Worm (Caenorhabditis elegans) whole organism, L3 larva: ENCODE results near the gene sdz-9.

Experiments
- ceh-16 ChIP-seq: sonication (generic microtip); optimal IDR thresholded peaks from 2 replicates; lab custom pipeline; 2017; ENCODE audit warnings: missing biosample characterization, missing genetic modification characterization
- ceh-28 ChIP-seq: fragments of 150-350 bp; optimal IDR thresholded peaks from 2 replicates; lab custom pipeline; 2014; ENCODE audit warnings: missing biosample characterization, missing genetic modification reagents, missing genetic modification characterization
- ceh-82 ChIP-seq: fragments of 150-350 bp; optimal IDR thresholded peaks from 2 replicates; lab custom pipeline; 2014; ENCODE audit warnings: missing biosample characterization, missing genetic modification characterization
- egl-27 ChIP-seq: sonication (generic microtip); optimal IDR thresholded peaks from 4 replicates; lab custom pipeline; 2017; ENCODE audit warnings: missing biosample characterization, missing genetic modification reagents, missing genetic modification characterization
- eor-1 ChIP-seq, 2 experiments: fragments of 150-350 bp; optimal IDR thresholded peaks; 2 replicates each; lab custom pipeline; 2014 to 2018; ENCODE audit warnings: missing biosample characterization in 2 of 2, missing genetic modification characterization in 2 of 2
- jun-1 ChIP-seq: fragments of 150-350 bp; optimal IDR thresholded peaks from 2 replicates; lab custom pipeline; 2014; ENCODE audit warnings: missing biosample characterization, missing genetic modification reagents, missing genetic modification characterization
- nhr-76 ChIP-seq: fragments of 150-350 bp; sonication (generic microtip); optimal IDR thresholded peaks from 5 replicates; lab custom pipeline; 2014; ENCODE audit warnings: missing biosample characterization, missing genetic modification characterization
- snpc-4 ChIP-seq: fragments of 150-350 bp; optimal IDR thresholded peaks from 2 replicates; lab custom pipeline; 2014; ENCODE audit warnings: missing biosample characterization, missing genetic modification characterization
- unc-62 ChIP-seq: fragments of 150-350 bp; sonication (generic microtip); optimal IDR thresholded peaks from 4 replicates; lab custom pipeline; 2014; ENCODE audit warnings: missing biosample characterization, missing genetic modification reagents, missing genetic modification characterization
- ztf-11 ChIP-seq: fragments of 150-350 bp; optimal IDR thresholded peaks from 2 replicates; lab custom pipeline; 2014; ENCODE audit warnings: missing biosample characterization, missing genetic modification characterization

DNA sequence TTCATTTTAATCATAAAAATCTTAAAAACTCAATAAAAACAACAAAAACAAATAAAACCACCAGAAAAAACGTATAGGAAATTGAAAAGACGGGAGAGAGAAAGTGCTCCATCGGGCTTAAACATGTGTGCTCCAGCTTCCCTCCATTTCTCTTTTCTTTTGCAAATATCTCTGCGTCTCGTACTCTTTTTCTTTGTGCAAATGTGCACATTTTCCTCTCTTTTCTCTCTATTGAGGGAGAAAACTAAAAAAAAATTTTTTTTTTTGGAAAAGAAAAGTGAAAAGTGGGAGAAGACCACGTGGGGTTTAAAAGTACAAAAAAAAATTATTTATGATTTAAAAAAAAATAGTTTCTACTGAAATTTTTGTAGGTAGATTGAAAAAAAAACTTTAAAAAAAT lies 30.8 kb upstream of the sdz-9 start:
- TF ChIP-seq ceh-28 (tag; lab: Kevin White, UChicago) (no peak), jun-1 (tag; lab: Kevin White, UChicago) (no peak), ztf-11 (tag; lab: Kevin White, UChicago) (no peak), eor-1 (tag; optimal IDR thresholded peaks at IDR 0.05; lab: Kevin White, UChicago) (no peak), ceh-16 (no peak), egl-27 (tag; lab: Kevin White, UChicago) (no peak), ceh-82 (tag; lab: Kevin White, UChicago) (no peak), snpc-4 (tag; lab: Kevin White, UChicago) (no peak), nhr-76 (no peak), unc-62 (no peak)
